Worm (Caenorhabditis elegans): ENCODE measurements around the gene F56D5.3.

Gene F56D5.3

DNA sequence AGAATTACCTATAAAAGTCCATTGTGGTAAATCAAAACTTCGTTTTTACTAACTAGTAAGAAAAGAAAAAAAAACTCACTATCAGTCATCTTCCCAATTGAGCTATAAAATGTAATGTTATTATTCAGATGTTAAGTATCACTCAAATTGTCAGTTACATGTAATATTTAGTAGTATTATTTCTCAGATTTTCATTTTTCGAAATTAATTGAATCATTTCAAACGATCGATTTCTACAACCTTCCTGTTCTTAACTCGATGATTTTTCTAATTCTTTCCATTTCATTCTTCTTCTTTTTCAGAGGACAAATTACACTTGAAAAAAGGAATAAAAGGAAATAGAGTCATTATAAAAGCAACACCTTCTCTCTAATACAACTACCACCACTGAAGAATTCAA, 30.6 kb downstream of the F56D5.3 start, which contains the start of gene F59B8.1:
Gene F59B8.1, plus strand, starts transcription at position 301 of the 400 bp plus-strand sequence.
- no peak for TF ChIP-seq sma-3 (GFP tag; optimal IDR thresholded peaks at IDR 0.05)
- TF ChIP-seq ceh-16 (tag; optimal IDR thresholded peaks at IDR 0.05) = no peak
- TF ChIP-seq lin-39 (tag; optimal IDR thresholded peaks at IDR 0.05) = no peak
- TF ChIP-seq R02D3.7 (tag; optimal IDR thresholded peaks at IDR 0.05) = no peak
- no peak for TF ChIP-seq elt-3 (tag; optimal IDR thresholded peaks at IDR 0.05)
- TF ChIP-seq egl-27 (tag; optimal IDR thresholded peaks at IDR 0.05) = no peak

- TF ChIP-seq ceh-82 (tag; optimal IDR thresholded peaks at IDR 0.05) = no peak
- no peak for TF ChIP-seq gmeb-1 (tag; optimal IDR thresholded peaks at IDR 0.05)
- TF ChIP-seq nhr-129 (tag; optimal IDR thresholded peaks at IDR 0.05) = no peak
- TF ChIP-seq nhr-21 (tag; optimal IDR thresholded peaks at IDR 0.05) = no peak
- no peak for TF ChIP-seq nhr-11 (tag; optimal IDR thresholded peaks at IDR 0.05)
- no peak for TF ChIP-seq snpc-4 (tag; optimal IDR thresholded peaks at IDR 0.05)
- TF ChIP-seq skn-1 (tag; optimal IDR thresholded peaks at IDR 0.05) = no peak
- TF ChIP-seq ZK546.5 (tag; optimal IDR thresholded peaks at IDR 0.05) = no peak
- TF ChIP-seq crh-2 (tag; optimal IDR thresholded peaks at IDR 0.05) = no peak
- no peak for TF ChIP-seq nhr-12 (tag; optimal IDR thresholded peaks at IDR 0.05)
Observed at ce11 chrIV:9432327-9432726, 34.9 kb downstream of the F56D5.3 start.

DNA sequence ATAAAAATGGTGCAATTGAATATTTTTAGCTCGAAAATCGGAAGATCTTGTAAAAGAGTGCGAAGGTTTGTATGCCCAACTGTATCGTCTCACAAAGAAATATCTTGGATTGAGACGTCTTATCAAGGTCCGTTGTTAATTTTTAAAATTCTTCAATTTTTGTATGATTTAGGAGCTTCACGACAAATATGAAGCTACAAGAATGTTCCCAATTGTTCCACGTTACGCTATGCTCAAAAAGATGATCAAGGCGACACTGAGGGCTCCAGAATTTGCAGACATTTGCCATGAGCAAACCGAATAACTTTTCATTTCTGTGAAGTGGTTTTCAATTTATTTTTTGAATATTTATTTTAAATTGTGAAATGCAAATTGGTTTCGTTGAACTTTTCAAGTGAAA, 41.4 kb downstream of the F56D5.3 start:
- TF ChIP-seq egl-27 (tag; optimal IDR thresholded peaks at IDR 0.05) (no peak), fos-1 (tag; optimal IDR thresholded peaks at IDR 0.05) (peak; percentile 10), nhr-21 (tag; optimal IDR thresholded peaks at IDR 0.05) (no peak), ztf-4 (tag; optimal IDR thresholded peaks at IDR 0.05) (peak; percentile 19), nhr-129 (tag; optimal IDR thresholded peaks at IDR 0.05) (peak; percentile 29), sma-9 (GFP tag; optimal IDR thresholded peaks at IDR 0.05) (peak; percentile 64), sma-9 (tag; optimal IDR thresholded peaks at IDR 0.05) (no peak), sma-3 (GFP tag; optimal IDR thresholded peaks at IDR 0.05) (peak; percentile 73), gmeb-1 (tag; optimal IDR thresholded peaks at IDR 0.05) (peak; percentile 51), lsy-2 (tag; optimal IDR thresholded peaks at IDR 0.05) (peak in 1 of 2 experiments; percentile 27), ceh-16 (tag; optimal IDR thresholded peaks at IDR 0.05) (no peak), crh-2 (tag; optimal IDR thresholded peaks at IDR 0.05) (peak; percentile 37), ama-1 (optimal IDR thresholded peaks at IDR 0.05) (peak; percentile 85), nhr-6 (tag; optimal IDR thresholded peaks at IDR 0.05) (peak; percentile 37), mdl-1 (tag; optimal IDR thresholded peaks at IDR 0.05) (peak in 1 of 2 experiments; percentile 0), nhr-10 (tag; optimal IDR thresholded peaks at IDR 0.05) (no peak), lin-13 (GFP tag; optimal IDR thresholded peaks at IDR 0.05) (peak; percentile 66)

- TF ChIP-seq mbf-1 (tag; optimal IDR thresholded peaks at IDR 0.05) (no peak), snpc-4 (tag; optimal IDR thresholded peaks at IDR 0.05) (peak; percentile 76), nhr-23 (tag; optimal IDR thresholded peaks at IDR 0.05) (no peak), unc-39 (tag; optimal IDR thresholded peaks at IDR 0.05) (no peak), dmd-4 (tag; optimal IDR thresholded peaks at IDR 0.05) (no peak), gmeb-1 (tag; optimal IDR thresholded peaks at IDR 0.05) (peak; percentile 49), ceh-16 (tag; optimal IDR thresholded peaks at IDR 0.05) (no peak), sma-3 (GFP tag; optimal IDR thresholded peaks at IDR 0.05) (peak; percentile 11), peb-1 (tag; optimal IDR thresholded peaks at IDR 0.05) (no peak), F13H6.1 (tag; optimal IDR thresholded peaks at IDR 0.05) (peak; percentile 48), nhr-21 (tag; optimal IDR thresholded peaks at IDR 0.05) (no peak), lin-13 (GFP tag; optimal IDR thresholded peaks at IDR 0.05) (no peak), nhr-25 (tag; optimal IDR thresholded peaks at IDR 0.05) (peak; percentile 68), fos-1 (tag; optimal IDR thresholded peaks at IDR 0.05) (peak; percentile 12), lsy-2 (tag; optimal IDR thresholded peaks at IDR 0.05) (peak in 1 of 2 experiments; percentile 41), C34F6.9 (tag; optimal IDR thresholded peaks at IDR 0.05) (peak; percentile 21), lin-11 (tag; optimal IDR thresholded peaks at IDR 0.05) (no peak), ama-1 (optimal IDR thresholded peaks at IDR 0.05) (peak; percentile 81), crh-2 (tag; optimal IDR thresholded peaks at IDR 0.05) (peak; percentile 0), skn-1 (tag; optimal IDR thresholded peaks at IDR 0.05) (no peak), nhr-129 (tag; optimal IDR thresholded peaks at IDR 0.05) (peak; percentile 72), nhr-12 (tag; optimal IDR thresholded peaks at IDR 0.05) (no peak)
Observed at ce11 chrIV:9440880-9441336, 43.5 kb downstream of the F56D5.3 start, which contains the start of gene idh-1. TSS of gene idh-1 (minus strand) at chrIV:9441107.

DNA sequence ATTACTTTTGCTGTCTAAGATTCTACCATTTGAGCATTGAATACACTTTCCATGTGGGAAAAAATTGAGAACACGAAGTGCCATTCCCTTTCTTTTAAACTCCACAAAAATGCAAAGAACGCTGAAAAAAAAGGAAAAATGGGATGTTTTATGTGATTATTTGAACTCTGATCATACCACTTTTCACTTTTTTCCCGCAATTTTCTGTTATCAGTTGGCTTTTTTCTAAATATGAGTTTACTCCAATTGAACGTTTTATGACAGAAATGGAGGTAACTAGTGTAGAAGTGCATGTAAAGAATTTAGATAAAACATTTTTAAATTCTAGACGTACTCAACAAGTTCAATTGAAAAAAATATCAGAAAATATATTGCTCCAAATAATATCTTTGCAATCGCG, 44.0 kb downstream of the F56D5.3 start:
- TF ChIP-seq blmp-1 (tag; optimal IDR thresholded peaks at IDR 0.05; ENCODE audit: insufficient read depth) (peak; percentile 41), crh-2 (tag; optimal IDR thresholded peaks at IDR 0.05) (peak; percentile 8), sma-9 (GFP tag; optimal IDR thresholded peaks at IDR 0.05) (peak; percentile 12), sma-9 (tag; optimal IDR thresholded peaks at IDR 0.05) (no peak), ztf-4 (tag; optimal IDR thresholded peaks at IDR 0.05) (no peak)
